Fruit fly (Drosophila melanogaster) whole organism, embryonic: Measurements from ENCODE around the gene Neurochondrin.

Experiments used
- CG11723 ChIP-seq: fragments of 200-800 bp; sonication (Bioruptor generic); optimal IDR thresholded peaks from 2 replicates; lab custom pipeline; 2017; ENCODE audit warnings: missing biosample characterization, mild to moderate bottlenecking, missing genetic modification characterization
- CG12219 ChIP-seq: fragments of 200-800 bp; sonication (Bioruptor generic); optimal IDR thresholded peaks from 3 replicates; lab custom pipeline; 2018; ENCODE audit warnings: missing biosample characterization, mild to moderate bottlenecking, missing genetic modification characterization
- CG13624 ChIP-seq: fragments of 200-800 bp; sonication (Bioruptor generic); optimal IDR thresholded peaks from 2 replicates; lab custom pipeline; 2016; ENCODE audit warnings: missing biosample characterization, missing genetic modification characterization
- CG14050 ChIP-seq: fragments of 200-800 bp; sonication (Bioruptor generic); IDR thresholded peaks from 3 replicates; pipeline ENCODE4 v1.3.6; 2022; ENCODE audit warnings: missing biosample characterization, missing genetic modification characterization
- CG16779 ChIP-seq: fragments of 200-800 bp; sonication (Bioruptor generic); IDR thresholded peaks from 2 replicates; pipeline ENCODE4 v1.3.6; 2022; ENCODE audit warnings: missing biosample characterization, missing genetic modification characterization
- CG16815 ChIP-seq: fragments of 200-800 bp; sonication (Bioruptor generic); optimal IDR thresholded peaks from 3 replicates; lab custom pipeline; 2017; ENCODE audit warnings: missing biosample characterization, mild to moderate bottlenecking, missing genetic modification characterization
- CG17186 ChIP-seq: fragments of 200-800 bp; sonication (Bioruptor generic); optimal IDR thresholded peaks from 3 replicates; lab custom pipeline; 2017; ENCODE audit warnings: missing biosample characterization, missing genetic modification reagents, missing genetic modification characterization
- CG17612 ChIP-seq: fragments of 200-800 bp; sonication (Bioruptor generic); IDR thresholded peaks from 2 replicates; pipeline ENCODE4 v1.3.6; 2022; ENCODE audit warnings: missing biosample characterization, missing genetic modification characterization
- CG17912 ChIP-seq: fragments of 200-800 bp; sonication (Bioruptor generic); optimal IDR thresholded peaks from 2 replicates; lab custom pipeline; 2018; ENCODE audit warnings: missing biosample characterization, mild to moderate bottlenecking, missing genetic modification characterization
- CG1832 ChIP-seq: fragments of 200-800 bp; sonication (Bioruptor generic); optimal IDR thresholded peaks from 2 replicates; lab custom pipeline; 2017; ENCODE audit warnings: missing biosample characterization, mild to moderate bottlenecking, missing genetic modification characterization, inconsistent platforms
- CG18764 ChIP-seq: fragments of 200-800 bp; sonication (Bioruptor generic); optimal IDR thresholded peaks from 3 replicates; lab custom pipeline; 2016; ENCODE audit warnings: missing biosample characterization, missing genetic modification characterization
- CG2199 ChIP-seq: fragments of 200-800 bp; sonication (Bioruptor generic); IDR thresholded peaks from 3 replicates; pipeline ENCODE4 v1.3.6; 2022; ENCODE audit warnings: missing biosample characterization, missing genetic modification characterization
- CG2678 ChIP-seq: fragments of 200-800 bp; sonication (Bioruptor generic); optimal IDR thresholded peaks from 3 replicates; lab custom pipeline; 2019; ENCODE audit warnings: missing biosample characterization, mild to moderate bottlenecking, missing genetic modification characterization, moderate library complexity
- CG2712 ChIP-seq: fragments of 200-800 bp; optimal IDR thresholded peaks from 3 replicates; lab custom pipeline; 2019; ENCODE audit warnings: missing biosample characterization, mild to moderate bottlenecking, missing genetic modification characterization, moderate library complexity
- CG30403 ChIP-seq: fragments of 200-800 bp; sonication (Bioruptor generic); optimal IDR thresholded peaks from 3 replicates; lab custom pipeline; 2016; ENCODE audit warnings: missing biosample characterization, missing genetic modification characterization
- CG31365 ChIP-seq: fragments of 200-800 bp; sonication (Bioruptor generic); optimal IDR thresholded peaks from 2 replicates; lab custom pipeline; 2018; ENCODE audit warnings: missing biosample characterization, mild to moderate bottlenecking, missing genetic modification characterization
- CG34422 ChIP-seq: fragments of 200-800 bp; sonication (Bioruptor generic); IDR thresholded peaks from 3 replicates; pipeline ENCODE4 v1.3.6; 2022; ENCODE audit warnings: missing biosample characterization, missing genetic modification characterization
- CG4730 ChIP-seq: fragments of 200-800 bp; sonication (Bioruptor generic); IDR thresholded peaks from 2 replicates; pipeline ENCODE4 v1.3.6; 2022; ENCODE audit warnings: missing biosample characterization, missing genetic modification characterization
- CG4854 ChIP-seq: fragments of 200-800 bp; sonication (Bioruptor generic); optimal IDR thresholded peaks from 2 replicates; lab custom pipeline; 2016; ENCODE audit warnings: missing biosample characterization, missing genetic modification characterization, inconsistent platforms
- CG6689 ChIP-seq: fragments of 200-800 bp; sonication (Bioruptor generic); IDR thresholded peaks from 2 replicates; pipeline ENCODE4 v1.3.6; 2022; ENCODE audit warnings: missing biosample characterization, missing genetic modification characterization
- CG7745 ChIP-seq: fragments of 200-800 bp; sonication (Bioruptor generic); optimal IDR thresholded peaks from 2 replicates; lab custom pipeline; 2018; ENCODE audit warnings: missing biosample characterization, mild to moderate bottlenecking, missing genetic modification characterization, moderate library complexity
- CG7786 ChIP-seq: fragments of 200-800 bp; sonication (Bioruptor generic); optimal IDR thresholded peaks from 2 replicates; lab custom pipeline; 2016; ENCODE audit warnings: missing biosample characterization, missing genetic modification characterization
- CG9215 ChIP-seq: fragments of 200-800 bp; sonication (Bioruptor generic); IDR thresholded peaks from 2 replicates; pipeline ENCODE4 v1.3.6; 2022; ENCODE audit warnings: missing biosample characterization, missing genetic modification characterization
- Deaf1 ChIP-seq: fragments of 200-800 bp; optimal IDR thresholded peaks from 3 replicates; lab custom pipeline; 2019; ENCODE audit warnings: missing biosample characterization, mild to moderate bottlenecking, missing genetic modification characterization, moderate library complexity
- Eip74EF ChIP-seq, 2 experiments: fragments of 200-800 bp in 1 of 2; fragments of >200 bp in 1 of 2; sonication (Bioruptor generic) in 1 of 2; optimal IDR thresholded peaks; 2 replicates each; lab custom pipeline; 2017 to 2019; ENCODE audit warnings: missing biosample characterization in 2 of 2, missing genetic modification characterization in 2 of 2, mild to moderate bottlenecking in 1 of 2, moderate library complexity in 1 of 2
- Elba2 ChIP-seq: fragments of 200-800 bp; sonication (Bioruptor generic); optimal IDR thresholded peaks from 3 replicates; lab custom pipeline; 2016; ENCODE audit warnings: missing biosample characterization, missing genetic modification characterization
- HmgD ChIP-seq: fragments of 200-800 bp; sonication (Bioruptor generic); optimal IDR thresholded peaks from 3 replicates; lab custom pipeline; 2016; ENCODE audit warnings: missing biosample characterization, missing genetic modification characterization
- Hmr ChIP-seq: fragments of 200-800 bp; sonication (Bioruptor generic); optimal IDR thresholded peaks from 3 replicates; lab custom pipeline; 2017; ENCODE audit warnings: mild to moderate bottlenecking, missing biosample characterization, missing genetic modification reagents, missing genetic modification characterization
- Meics ChIP-seq: fragments of 200-800 bp; sonication (Bioruptor generic); optimal IDR thresholded peaks from 2 replicates; lab custom pipeline; 2017; ENCODE audit warnings: missing biosample characterization, mild to moderate bottlenecking, missing genetic modification characterization
- NK7.1 ChIP-seq: fragments of 200-800 bp; sonication (Bioruptor generic); optimal IDR thresholded peaks from 3 replicates; lab custom pipeline; 2016; ENCODE audit warnings: missing biosample characterization, missing genetic modification characterization
- Ravus ChIP-seq: fragments of 200-800 bp; sonication (Bioruptor generic); IDR thresholded peaks from 2 replicates; pipeline ENCODE4 v1.3.6; 2022; ENCODE audit warnings: missing biosample characterization, missing genetic modification characterization
- Sry-δ ChIP-seq: fragments of 200-800 bp; sonication (Bioruptor generic); optimal IDR thresholded peaks from 2 replicates; lab custom pipeline; 2016; ENCODE audit warnings: missing biosample characterization, missing genetic modification characterization
- Trl ChIP-seq, 3 experiments: fragments of >200 bp in 2 of 3; fragments of 200-800 bp in 1 of 3; sonication (Bioruptor generic) in 1 of 3; optimal IDR thresholded peaks; 2 replicates in 1 of 3; 3 replicates in 2 of 3; lab custom pipeline; 2016 to 2017; ENCODE audit warnings: missing biosample characterization in 1 of 3, missing genetic modification characterization in 1 of 3
- YL-1 ChIP-seq: fragments of 200-800 bp; sonication (Bioruptor generic); optimal IDR thresholded peaks from 3 replicates; lab custom pipeline; 2017; ENCODE audit warnings: missing biosample characterization, mild to moderate bottlenecking, missing genetic modification characterization
- ac ChIP-seq: fragments of 200-800 bp; sonication (Bioruptor generic); optimal IDR thresholded peaks from 3 replicates; lab custom pipeline; 2017; ENCODE audit warnings: missing biosample characterization, mild to moderate bottlenecking, missing genetic modification characterization
- amos ChIP-seq: fragments of 200-800 bp; sonication (Bioruptor generic); IDR thresholded peaks from 2 replicates; pipeline ENCODE4 v1.3.6; 2022; ENCODE audit warnings: missing biosample characterization, missing genetic modification characterization; ENCODE audit not compliant: partially characterized antibody
- cas ChIP-seq: fragments of 200-800 bp; sonication (Bioruptor generic); IDR thresholded peaks from 2 replicates; pipeline ENCODE4 v1.3.6; 2022; ENCODE audit warnings: missing biosample characterization, missing genetic modification characterization
- chm ChIP-seq: fragments of 200-800 bp; sonication (Bioruptor generic); IDR thresholded peaks from 2 replicates; pipeline ENCODE4 v1.3.6; 2022; ENCODE audit warnings: missing biosample characterization, missing genetic modification characterization
- ci ChIP-seq: fragments of 200-800 bp; sonication (Bioruptor generic); IDR thresholded peaks from 3 replicates; pipeline ENCODE4 v1.3.6; 2022; ENCODE audit warnings: missing biosample characterization, missing genetic modification characterization
- ems ChIP-seq: fragments of 200-800 bp; sonication (Bioruptor generic); optimal IDR thresholded peaks from 3 replicates; lab custom pipeline; 2016; ENCODE audit warnings: missing biosample characterization, missing genetic modification characterization
- exex ChIP-seq: fragments of 200-800 bp; sonication (Bioruptor generic); optimal IDR thresholded peaks from 4 replicates; lab custom pipeline; 2018; ENCODE audit warnings: missing biosample characterization, mild to moderate bottlenecking, missing genetic modification characterization, moderate library complexity
- fd3F ChIP-seq: fragments of 200-800 bp; sonication (Bioruptor generic); optimal IDR thresholded peaks from 2 replicates; lab custom pipeline; 2018; ENCODE audit warnings: missing biosample characterization, mild to moderate bottlenecking, missing genetic modification characterization, moderate library complexity
- fd64A ChIP-seq: fragments of 200-800 bp; sonication (Bioruptor generic); optimal IDR thresholded peaks from 3 replicates; lab custom pipeline; 2018; ENCODE audit warnings: missing biosample characterization, mild to moderate bottlenecking, missing genetic modification characterization
- fru ChIP-seq: fragments of >200 bp; optimal IDR thresholded peaks from 2 replicates; lab custom pipeline; 2017
- gem ChIP-seq: fragments of 200-800 bp; sonication (Bioruptor generic); optimal IDR thresholded peaks from 2 replicates; lab custom pipeline; 2019; ENCODE audit warnings: missing biosample characterization, mild to moderate bottlenecking, missing genetic modification characterization, moderate library complexity
- lilli ChIP-seq: fragments of 200-800 bp; sonication (Bioruptor generic); optimal IDR thresholded peaks from 3 replicates; lab custom pipeline; 2016; ENCODE audit warnings: missing biosample characterization, missing genetic modification characterization
- ro ChIP-seq: fragments of 200-800 bp; sonication (Bioruptor generic); IDR thresholded peaks from 2 replicates; pipeline ENCODE4 v1.3.6; 2022; ENCODE audit warnings: missing biosample characterization, missing genetic modification characterization
- tgo ChIP-seq: fragments of 200-800 bp; sonication (Bioruptor generic); IDR thresholded peaks from 3 replicates; pipeline ENCODE4 v1.3.6; 2022; ENCODE audit warnings: missing biosample characterization, missing genetic modification characterization
- tll ChIP-seq, 2 experiments: fragments of 200-800 bp in 1 of 2; fragments of >200 bp in 1 of 2; sonication (Bioruptor generic) in 1 of 2; optimal IDR thresholded peaks; 2 replicates each; lab custom pipeline; 2017 to 2019; ENCODE audit warnings: missing biosample characterization in 2 of 2, missing genetic modification characterization in 2 of 2, mild to moderate bottlenecking in 1 of 2, moderate library complexity in 1 of 2
- toy ChIP-seq: fragments of 200-800 bp; sonication (Bioruptor generic); IDR thresholded peaks from 2 replicates; pipeline ENCODE4 v1.3.6; 2022; ENCODE audit warnings: missing biosample characterization, missing genetic modification characterization
- vfl ChIP-seq: fragments of 200-800 bp; sonication (Bioruptor generic); optimal IDR thresholded peaks from 2 replicates; lab custom pipeline; 2016; ENCODE audit warnings: missing biosample characterization, missing genetic modification characterization

Gene Neurochondrin

dm6 chr3R:6425454-6426156, 42.6 kb upstream of the Neurochondrin start (continued):
- TF ChIP-seq CG9215 (GFP tag; lab: Robert Waterston, UW) = no peak
- TF ChIP-seq Hmr (GFP tag; lab: Kevin White, UChicago) = no peak
- TF ChIP-seq CG6689 (GFP tag; lab: Robert Waterston, UW) = no peak
- no peak for TF ChIP-seq CG34422 (GFP tag; lab: Robert Waterston, UW)
- no peak for TF ChIP-seq CG1832 (GFP tag; lab: Kevin White, UChicago)
- no peak for TF ChIP-seq CG12219 (GFP tag; lab: Kevin White, UChicago)
- TF ChIP-seq CG4854 (GFP tag; lab: Kevin White, UChicago) = no peak
- no peak for TF ChIP-seq fd3F (GFP tag; lab: Kevin White, UChicago)
- TF ChIP-seq CG7786 (GFP tag; lab: Kevin White, UChicago) = no peak
- no peak for TF ChIP-seq Sry-δ (GFP tag; lab: Kevin White, UChicago)
- TF ChIP-seq CG30403 (GFP tag; lab: Kevin White, UChicago) = peak; percentile 26
- TF ChIP-seq Deaf1 (tag; lab: Kevin White, UChicago) = no peak
- TF ChIP-seq CG13624 = no peak
- TF ChIP-seq Meics (GFP tag; lab: Kevin White, UChicago) = no peak
- TF ChIP-seq CG17186 (GFP tag; lab: Kevin White, UChicago) = no peak
- TF ChIP-seq toy = no peak
- TF ChIP-seq vfl (GFP tag; lab: Kevin White, UChicago) = no peak
- TF ChIP-seq CG11723 = no peak
- TF ChIP-seq ro (GFP tag; lab: Robert Waterston, UW) = no peak
- no peak for TF ChIP-seq tll (GFP tag; optimal IDR thresholded peaks at IDR 0.05; lab: Kevin White, UChicago)
- TF ChIP-seq CG31365 (tag; lab: Kevin White, UChicago) = no peak
- TF ChIP-seq CG14050 = no peak
- TF ChIP-seq CG17912 (GFP tag; lab: Kevin White, UChicago) = no peak
- TF ChIP-seq CG7745 (tag; lab: Kevin White, UChicago) = no peak
- TF ChIP-seq NK7.1 = no peak
- no peak for TF ChIP-seq CG18764 (GFP tag; lab: Kevin White, UChicago)
- TF ChIP-seq cas (GFP tag; lab: Robert Waterston, UW) = no peak
- TF ChIP-seq ac = peak; percentile 59
- peak; percentile 58; the same call in 2 of the 3 replicates for TF ChIP-seq CG2199 (GFP tag; lab: Robert Waterston, UW)
- no peak for TF ChIP-seq tgo (GFP tag; lab: Robert Waterston, UW)
- peak; percentile 51 for TF ChIP-seq gem
- TF ChIP-seq CG17612 (GFP tag; lab: Robert Waterston, UW) = no peak
- no peak for TF ChIP-seq HmgD (GFP tag; lab: Kevin White, UChicago)
- TF ChIP-seq YL-1 (GFP tag; lab: Kevin White, UChicago) = no peak
- TF ChIP-seq Trl (optimal IDR thresholded peaks at IDR 0.05; lab: Kevin White, UChicago) = no peak
- no peak for TF ChIP-seq Trl (GFP tag; optimal IDR thresholded peaks at IDR 0.05; lab: Kevin White, UChicago)
- no peak for TF ChIP-seq CG4730 (GFP tag; lab: Robert Waterston, UW)
- TF ChIP-seq amos (GFP tag; lab: Robert Waterston, UW) = no peak
- TF ChIP-seq exex (tag; lab: Kevin White, UChicago) = no peak
- no peak for TF ChIP-seq Eip74EF (GFP tag; optimal IDR thresholded peaks at IDR 0.05; lab: Kevin White, UChicago)
- peak; percentile 36 for TF ChIP-seq CG2712 (tag; lab: Kevin White, UChicago)
- no peak for TF ChIP-seq CG16779 (GFP tag; lab: Robert Waterston, UW)
- no peak for TF ChIP-seq Ravus (GFP tag; lab: Robert Waterston, UW)
- TF ChIP-seq ems (GFP tag; lab: Kevin White, UChicago) = no peak
- peak; percentile 21 for TF ChIP-seq CG2678 (tag; lab: Kevin White, UChicago)
- TF ChIP-seq fd64A = no peak
- no peak for TF ChIP-seq chm (GFP tag; lab: Robert Waterston, UW)
- TF ChIP-seq lilli = no peak
- TF ChIP-seq CG16815 (GFP tag; lab: Kevin White, UChicago) = peak; percentile 10
- TF ChIP-seq fru (lab: Kevin White, UChicago) = no peak
- no peak for TF ChIP-seq Elba2 (GFP tag; lab: Kevin White, UChicago)
- no peak for TF ChIP-seq ci (GFP tag; lab: Robert Waterston, UW)
